Fruit fly (Drosophila melanogaster) whole organism, wandering third instar larva: Measurements from ENCODE around the gene CG7824.

Source experiments
- Myc ChIP-seq: fragments of >200 bp; optimal IDR thresholded peaks from 2 replicates; lab custom pipeline; 2017
- Vsx2 ChIP-seq: fragments of 200-300, 225-300 bp; sonication (Bioruptor generic); optimal IDR thresholded peaks from 2 replicates; lab custom pipeline; 2018; ENCODE audit warnings: missing biosample characterization, missing genetic modification characterization; ENCODE audit not compliant: partially characterized antibody
- foxo ChIP-seq, 2 experiments: fragments of 200-800 bp; sonication (Bioruptor generic); optimal IDR thresholded peaks; 2 replicates in 1 of 2; 3 replicates in 1 of 2; lab custom pipeline; 2016 to 2017; ENCODE audit warnings: missing biosample characterization in 2 of 2, missing genetic modification characterization in 2 of 2
- h ChIP-seq: fragments of 200-800 bp; sonication (Bioruptor generic); optimal IDR thresholded peaks from 3 replicates; lab custom pipeline; 2016; ENCODE audit warnings: missing biosample characterization, mild to moderate bottlenecking, missing genetic modification characterization
- psq ChIP-seq: fragments of 200-800 bp; sonication (Bioruptor generic); optimal IDR thresholded peaks from 3 replicates; lab custom pipeline; 2017; ENCODE audit warnings: missing biosample characterization, mild to moderate bottlenecking, missing genetic modification characterization, moderate library complexity

- TF ChIP-seq foxo (GFP tag; optimal IDR thresholded peaks at IDR 0.05; lab: Kevin White, UChicago) (no peak), h (GFP tag; lab: Kevin White, UChicago) (no peak), psq (GFP tag; lab: Kevin White, UChicago) (peak; percentile 7), Vsx2 (no peak), Myc (lab: Kevin White, UChicago) (no peak)
These were observed 23.7 kb downstream of the CG7824 start, which contains the start of gene Atg16 for dm6 chr3R:29834759-29835709.
